Worm (Caenorhabditis elegans) whole organism, L4 larva: Measurements from ENCODE around the gene K10C2.2.

Source experiments
- dmd-6 ChIP-seq: fragments of 200-800 bp; sonication (Bioruptor generic); IDR thresholded peaks from 2 replicates; pipeline ENCODE4 v1.3.6; 2022; ENCODE audit warnings: missing genetic modification reagents, missing genetic modification characterization, missing compliant biosample characterization
- duxl-1 ChIP-seq: sonication (generic microtip); optimal IDR thresholded peaks from 2 replicates; lab custom pipeline; 2016; ENCODE audit warnings: mild to moderate bottlenecking, missing genetic modification characterization, moderate library complexity, missing compliant biosample characterization; ENCODE audit not compliant: poor library complexity
- egl-27 ChIP-seq: sonication (generic microtip); optimal IDR thresholded peaks from 3 replicates; lab custom pipeline; 2017; ENCODE audit warnings: missing biosample characterization, missing genetic modification reagents, missing genetic modification characterization
- nhr-28 ChIP-seq: fragments of 150-350 bp; optimal IDR thresholded peaks from 2 replicates; lab custom pipeline; 2014; ENCODE audit warnings: missing biosample characterization, missing genetic modification characterization
- unc-130 ChIP-seq: sonication (generic microtip); optimal IDR thresholded peaks from 2 replicates; lab custom pipeline; 2016; ENCODE audit warnings: missing genetic modification reagents, missing genetic modification characterization, missing compliant biosample characterization

ce11 chrX:6461729-6462128, 28.1 kb upstream of the K10C2.2 start, which contains the start of gene K04E7.1:
- no peak for TF ChIP-seq nhr-28 (tag; lab: Kevin White, UChicago)
- no peak for TF ChIP-seq unc-130 (GFP tag; lab: Kevin White, UChicago)
- TF ChIP-seq duxl-1: no peak
- TF ChIP-seq dmd-6 (GFP tag; lab: Robert Waterston, UW): no peak
- TF ChIP-seq egl-27 (tag; lab: Kevin White, UChicago): no peak
